Fruit fly (Drosophila melanogaster): ENCODE data around the gene geko.

DNA sequence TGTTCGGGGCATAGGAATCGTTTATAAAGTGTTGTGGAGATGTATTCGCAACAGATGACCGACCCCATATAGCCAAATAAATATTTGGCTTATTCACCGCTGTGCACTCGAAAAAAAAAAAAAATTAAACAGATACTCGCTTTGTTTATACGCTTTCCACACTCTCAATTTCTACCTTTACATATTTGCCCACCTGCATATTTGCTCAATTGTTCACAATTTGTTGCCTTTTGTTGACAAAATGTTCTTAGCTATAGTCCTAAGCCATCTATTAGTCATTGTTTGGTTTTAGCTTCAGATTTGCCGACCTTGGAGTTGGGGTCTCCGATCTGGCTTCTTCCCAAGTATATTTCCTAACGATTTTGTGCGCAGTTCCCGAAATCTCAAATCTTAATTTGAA is 3.8 kb downstream of the geko start:
- TF ChIP-seq CTCF (optimal IDR thresholded peaks at IDR 0.05) = no peak
- no peak for TF ChIP-seq CG8478 (optimal IDR thresholded peaks at IDR 0.05)
